Worm (Caenorhabditis elegans): ENCODE data around the gene C55A6.12.

ce11 chrV:11521448-11521847, 18.5 kb upstream of the C55A6.12 start, which contains the start of gene pafo-1:
- TF ChIP-seq tbx-2 (tag; optimal IDR thresholded peaks at IDR 0.05) (peak; percentile 92), lin-39 (tag; optimal IDR thresholded peaks at IDR 0.05) (peak; percentile 91), aly-2 (tag; optimal IDR thresholded peaks at IDR 0.05) (peak; percentile 87), C16A3.4 (tag; optimal IDR thresholded peaks at IDR 0.05) (peak; percentile 82), nhr-12 (tag; optimal IDR thresholded peaks at IDR 0.05) (no peak), rnt-1 (tag; optimal IDR thresholded peaks at IDR 0.05) (peak; percentile 95), nhr-76 (tag; optimal IDR thresholded peaks at IDR 0.05) (peak; percentile 43), F16B12.6 (tag; optimal IDR thresholded peaks at IDR 0.05) (peak; percentile 67)
